Fruit fly (Drosophila melanogaster): ENCODE results near the gene GluProRS.

DNA sequence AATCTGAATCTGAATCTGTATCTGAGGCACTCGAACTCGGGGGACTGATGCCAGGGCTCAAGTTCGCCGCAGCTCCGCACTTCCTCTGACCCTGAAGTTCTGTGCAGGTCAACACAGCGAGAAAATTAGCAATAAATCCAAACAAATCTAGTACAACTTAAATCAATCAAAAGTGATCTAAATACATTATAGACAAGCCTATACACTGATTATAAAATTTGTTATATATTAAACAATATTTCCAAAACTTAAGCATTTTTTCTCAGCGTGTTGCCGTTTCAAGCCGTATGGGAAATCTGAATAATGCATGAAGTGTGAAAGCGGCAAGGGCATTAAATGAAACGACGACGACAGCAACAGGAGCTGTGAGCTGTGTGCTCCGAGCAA, 43.2 kb downstream of the GluProRS start:
- TF ChIP-seq CG14655 (GFP tag; optimal IDR thresholded peaks at IDR 0.05) (peak; percentile 78), CG10348 (GFP tag; IDR thresholded peaks at IDR 0.05) (no peak), CG4496 (GFP tag; IDR thresholded peaks at IDR 0.05) (peak; percentile 86), D1 (tag; optimal IDR thresholded peaks at IDR 0.05) (peak; percentile 93), CG12605 (GFP tag; IDR thresholded peaks at IDR 0.05) (peak; percentile 73), Pif1A (GFP tag; optimal IDR thresholded peaks at IDR 0.05) (peak; percentile 95), CG34367 (tag; optimal IDR thresholded peaks at IDR 0.05) (peak; percentile 96), CG32121 (GFP tag; IDR thresholded peaks at IDR 0.05) (no peak), CG9948 (tag; optimal IDR thresholded peaks at IDR 0.05) (peak; percentile 94), fd96Ca (GFP tag; IDR thresholded peaks at IDR 0.05) (peak; percentile 34; the same call in 1 of the 3 replicates), gl (tag; optimal IDR thresholded peaks at IDR 0.05) (peak; percentile 91)

Measured in whole organism, pupa.